Worm (Caenorhabditis elegans): ENCODE results near the gene C05D11.1.

The C05D11.1 gene

DNA sequence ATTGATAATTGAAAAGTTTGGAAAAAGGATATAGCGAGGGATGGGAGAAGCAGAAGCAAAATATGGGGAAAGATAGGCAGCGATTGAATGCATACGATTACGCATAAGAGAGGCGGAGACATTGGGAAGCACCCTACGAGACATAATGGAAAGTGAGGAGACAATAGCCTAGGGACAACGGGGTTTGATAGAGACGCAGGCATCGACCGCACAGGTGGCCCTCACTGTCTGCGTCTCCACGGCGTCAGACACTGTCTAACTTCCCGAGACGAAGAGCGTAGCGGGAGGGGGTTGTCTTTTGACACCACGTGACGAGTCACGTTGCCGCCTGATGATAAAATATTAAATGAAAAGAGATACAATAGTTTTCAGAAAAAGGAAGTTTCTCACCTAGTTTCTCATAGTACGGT is 15.4 kb upstream of the C05D11.1 start (continued):
- TF ChIP-seq let-607 (tag; optimal IDR thresholded peaks at IDR 0.05): peak in 1 of 2 experiments; percentile 70
- TF ChIP-seq C17E4.6 (GFP tag; IDR thresholded peaks at IDR 0.05): no peak
- TF ChIP-seq snpc-4 (GFP tag; optimal IDR thresholded peaks at IDR 0.05): no peak
- peak in 2 of 4 experiments; percentile 56 to 60 for TF ChIP-seq snpc-4 (tag; optimal IDR thresholded peaks at IDR 0.05)
- TF ChIP-seq ztf-25 (GFP tag; IDR thresholded peaks at IDR 0.05): no peak
- TF ChIP-seq C06A6.2 (GFP tag; conservative IDR thresholded peaks at IDR 0.05): peak; percentile 86
- no peak for TF ChIP-seq lsy-27 (tag; optimal IDR thresholded peaks at IDR 0.05; ENCODE audit: borderline replicate concordance, insufficient read depth)
- TF ChIP-seq him-1 (tag; optimal IDR thresholded peaks at IDR 0.05): no peak
- TF ChIP-seq nhr-179 (tag; optimal IDR thresholded peaks at IDR 0.05): no peak
- no peak for TF ChIP-seq lag-1 (GFP tag; IDR thresholded peaks at IDR 0.05)
- TF ChIP-seq F49E8.2 (tag; optimal IDR thresholded peaks at IDR 0.05; ENCODE audit: insufficient read depth): no peak
- no peak for TF ChIP-seq aptf-2 (GFP tag; conservative IDR thresholded peaks at IDR 0.05)
- TF ChIP-seq zfh-2 (GFP tag; conservative IDR thresholded peaks at IDR 0.05): peak; percentile 97
- TF ChIP-seq ceh-79 (tag; optimal IDR thresholded peaks at IDR 0.05): no peak
- TF ChIP-seq bed-2 (GFP tag; IDR thresholded peaks at IDR 0.05): no peak
- no peak for TF ChIP-seq ceh-40 (GFP tag; IDR thresholded peaks at IDR 0.05)
- TF ChIP-seq hsf-1 (GFP tag; IDR thresholded peaks at IDR 0.05): no peak
- TF ChIP-seq egl-44 (GFP tag; IDR thresholded peaks at IDR 0.05): peak; percentile 91
- no peak for TF ChIP-seq ceh-58 (GFP tag; IDR thresholded peaks at IDR 0.05)
- no peak for TF ChIP-seq Y53G8AR.9 (GFP tag; conservative IDR thresholded peaks at IDR 0.05)
- peak; percentile 38 for TF ChIP-seq ztf-18 (tag; optimal IDR thresholded peaks at IDR 0.05)
- peak; percentile 0 for TF ChIP-seq F23B12.7 (tag; optimal IDR thresholded peaks at IDR 0.05; ENCODE audit: insufficient read depth)
- TF ChIP-seq pha-4 (tag; optimal IDR thresholded peaks at IDR 0.05): no peak
- TF ChIP-seq attf-3 (GFP tag; conservative IDR thresholded peaks at IDR 0.05): no peak
- TF ChIP-seq nhr-80 (tag; optimal IDR thresholded peaks at IDR 0.05): peak; percentile 75
- TF ChIP-seq pbrm-1 (GFP tag; IDR thresholded peaks at IDR 0.05): peak; percentile 80
- TF ChIP-seq fkh-3 (tag; optimal IDR thresholded peaks at IDR 0.05): no peak
- TF ChIP-seq Y67H2A.10 (GFP tag; conservative IDR thresholded peaks at IDR 0.05): no peak
- peak; percentile 71 for TF ChIP-seq lin-54 (GFP tag; optimal IDR thresholded peaks at IDR 0.05)
- TF ChIP-seq mcd-1 (GFP tag; IDR thresholded peaks at IDR 0.05): peak; percentile 81

DNA sequence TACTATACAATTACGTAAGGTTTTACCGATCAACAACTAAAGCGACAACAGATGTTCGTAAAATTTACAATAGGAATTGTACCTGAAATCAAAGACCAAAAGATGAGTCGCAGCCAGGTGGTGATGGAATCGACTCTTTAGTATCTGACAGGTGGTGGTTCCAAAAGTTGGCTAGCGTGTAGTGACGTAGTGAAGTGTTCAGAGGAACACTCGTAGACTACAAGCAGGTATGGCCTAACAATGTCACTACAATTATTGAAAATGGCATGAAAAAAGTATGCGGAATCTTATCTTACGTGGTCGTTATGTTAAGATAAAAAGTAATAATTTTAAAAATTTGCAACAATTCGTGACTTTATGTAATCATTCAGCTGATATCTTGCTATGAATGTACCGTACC is 14.9 kb upstream of the C05D11.1 start:
- TF ChIP-seq ama-1 (optimal IDR thresholded peaks at IDR 0.05) (peak; percentile 43), ama-1 (GFP tag; optimal IDR thresholded peaks at IDR 0.05) (no peak), lin-35 (GFP tag; optimal IDR thresholded peaks at IDR 0.05) (peak in 1 of 3 experiments; percentile 6), sea-2 (GFP tag; IDR thresholded peaks at IDR 0.05) (no peak), K12H6.12 (tag; optimal IDR thresholded peaks at IDR 0.05) (no peak), repo-1 (tag; optimal IDR thresholded peaks at IDR 0.05) (peak; percentile 25)

DNA sequence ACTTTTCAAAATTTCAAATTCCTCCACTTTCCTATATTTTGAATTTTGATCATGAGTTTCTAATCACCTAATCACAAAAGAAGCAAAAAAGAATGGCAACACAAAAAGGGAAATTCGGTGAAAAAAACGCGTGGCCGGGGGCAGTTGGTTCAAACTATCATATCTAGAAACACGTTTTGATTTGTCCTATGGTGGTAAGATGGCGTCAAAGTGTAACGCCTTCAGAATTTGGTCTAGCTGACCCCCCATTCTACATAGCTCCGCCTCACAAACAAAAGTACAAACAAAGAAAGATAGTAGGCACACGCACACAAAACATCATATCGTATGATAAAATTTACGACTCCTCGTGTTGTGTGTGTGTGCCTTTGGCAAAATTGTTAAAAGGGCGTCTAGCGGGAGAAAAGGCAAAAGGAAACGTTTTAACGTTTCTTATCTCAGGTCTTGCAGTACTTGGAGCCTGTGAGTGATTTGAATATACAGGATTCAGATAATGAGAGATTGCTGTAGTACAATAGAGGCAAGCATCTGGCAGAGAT is 14.4 kb upstream of the C05D11.1 start:
- TF ChIP-seq lin-26 (GFP tag; IDR thresholded peaks at IDR 0.05): peak; percentile 46; the same call in 1 of the 2 replicates
- TF ChIP-seq hmg-1.2 (GFP tag; IDR thresholded peaks at IDR 0.05): peak; percentile 30; the same call in 1 of the 2 replicates
- TF ChIP-seq nhr-80 (tag; optimal IDR thresholded peaks at IDR 0.05): peak; percentile 72
- TF ChIP-seq ekl-4 (GFP tag; IDR thresholded peaks at IDR 0.05): no peak
- TF ChIP-seq ztf-18 (tag; optimal IDR thresholded peaks at IDR 0.05): no peak
- peak; percentile 15; the same call in 1 of the 2 replicates for TF ChIP-seq dox-1 (GFP tag; IDR thresholded peaks at IDR 0.05)

All from whole organism, young adult.